Worm (Caenorhabditis elegans): Measurements from ENCODE around the gene srsx-9.

The srsx-9 gene

ce11 chrV:4929842-4930241, 43.0 kb downstream of the srsx-9 start, which contains the start of gene str-205:
Gene str-205 (minus strand): TSS chrV:4929942.
- TF ChIP-seq ces-1 (GFP tag; optimal IDR thresholded peaks at IDR 0.05) (no peak), blmp-1 (tag; optimal IDR thresholded peaks at IDR 0.05) (no peak)

ce11 chrV:4926371-4926770, 46.5 kb downstream of the srsx-9 start, which contains the start of gene srh-21:
Gene srh-21 (plus strand): TSS chrV:4926671.
- peak; percentile 8 for TF ChIP-seq fkh-8 (tag; optimal IDR thresholded peaks at IDR 0.05)
- no peak for TF ChIP-seq zag-1 (tag; optimal IDR thresholded peaks at IDR 0.05)
- TF ChIP-seq C34B4.2 (tag; optimal IDR thresholded peaks at IDR 0.05), result no peak
- no peak for TF ChIP-seq irx-1 (tag; optimal IDR thresholded peaks at IDR 0.05)
- no peak for TF ChIP-seq elt-2 (tag; optimal IDR thresholded peaks at IDR 0.05)
- TF ChIP-seq nhr-20 (tag; optimal IDR thresholded peaks at IDR 0.05), result no peak

- TF ChIP-seq skn-1 (tag; optimal IDR thresholded peaks at IDR 0.05) (no peak), egl-27 (tag; optimal IDR thresholded peaks at IDR 0.05) (no peak), nhr-20 (tag; optimal IDR thresholded peaks at IDR 0.05) (no peak), unc-86 (tag; optimal IDR thresholded peaks at IDR 0.05) (no peak), pax-3 (tag; optimal IDR thresholded peaks at IDR 0.05) (no peak), nhr-237 (tag; optimal IDR thresholded peaks at IDR 0.05) (no peak), tbx-2 (tag; optimal IDR thresholded peaks at IDR 0.05) (no peak), F16B12.6 (tag; optimal IDR thresholded peaks at IDR 0.05) (no peak), unc-98 (GFP tag; IDR thresholded peaks at IDR 0.05) (no peak), C34B4.2 (tag; optimal IDR thresholded peaks at IDR 0.05) (no peak), aly-2 (tag; optimal IDR thresholded peaks at IDR 0.05) (no peak), snu-23 (GFP tag; optimal IDR thresholded peaks at IDR 0.05) (no peak), mdl-1 (tag; optimal IDR thresholded peaks at IDR 0.05) (no peak), vab-15 (tag; optimal IDR thresholded peaks at IDR 0.05) (no peak)
These were observed 48.2 kb downstream of the srsx-9 start, which contains the start of gene srh-20 for ce11 chrV:4924618-4925017. Gene srh-20 (plus strand): TSS chrV:4924918.

ce11 chrV:4922024-4922423, 50.8 kb downstream of the srsx-9 start, which contains the start of gene srh-22:
Gene srh-22 (plus strand): TSS chrV:4922324.
- no peak for TF ChIP-seq ztf-11 (tag; optimal IDR thresholded peaks at IDR 0.05)
- TF ChIP-seq unc-62 (GFP tag; optimal IDR thresholded peaks at IDR 0.05), result no peak
- no peak for TF ChIP-seq fkh-8 (tag; optimal IDR thresholded peaks at IDR 0.05)
- TF ChIP-seq lin-15B (tag; optimal IDR thresholded peaks at IDR 0.05), result no peak
- TF ChIP-seq nhr-71 (tag; optimal IDR thresholded peaks at IDR 0.05), result no peak
- TF ChIP-seq sptf-1 (tag; optimal IDR thresholded peaks at IDR 0.05), result no peak

Data from whole organism, L1 larva.